Worm (Caenorhabditis elegans): ENCODE data around the gene cyp-25A1.
"Not testable (repeated sequence)": the region's sequence is repeated elsewhere in the genome, so short reads cannot be mapped to it uniquely, and the experiment has no call there.

cyp-25A1 gene

DNA sequence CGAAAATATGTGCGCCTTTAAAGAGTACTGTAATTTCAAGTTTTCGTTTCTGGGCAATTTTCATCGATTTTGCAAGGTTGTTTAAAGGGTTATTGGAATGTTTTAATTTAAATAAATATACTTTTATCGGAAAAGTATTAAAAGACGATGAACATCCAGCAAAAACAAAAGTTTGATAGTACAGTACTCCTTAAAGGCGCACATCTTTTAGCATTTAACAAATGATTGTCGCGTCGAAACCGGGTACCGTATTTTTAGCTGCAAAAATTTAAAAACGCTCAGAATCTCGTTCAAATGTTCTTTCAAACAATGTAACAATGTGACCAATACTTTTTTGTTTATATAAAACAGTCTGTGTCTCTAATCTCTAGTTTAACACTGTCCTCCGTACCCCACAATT is 7.9 kb downstream of the cyp-25A1 start, which contains the start of gene C36A4.11:
Gene C36A4.11 (plus strand): TSS at position 301 of the 400 bp plus-strand sequence.
- TF ChIP-seq lin-32 (GFP tag; optimal IDR thresholded peaks at IDR 0.05); elt-1 (tag; optimal IDR thresholded peaks at IDR 0.05; ENCODE audit: borderline replicate concordance, insufficient read depth); mab-5 (tag; optimal IDR thresholded peaks at IDR 0.05): not testable (repeated sequence)

DNA sequence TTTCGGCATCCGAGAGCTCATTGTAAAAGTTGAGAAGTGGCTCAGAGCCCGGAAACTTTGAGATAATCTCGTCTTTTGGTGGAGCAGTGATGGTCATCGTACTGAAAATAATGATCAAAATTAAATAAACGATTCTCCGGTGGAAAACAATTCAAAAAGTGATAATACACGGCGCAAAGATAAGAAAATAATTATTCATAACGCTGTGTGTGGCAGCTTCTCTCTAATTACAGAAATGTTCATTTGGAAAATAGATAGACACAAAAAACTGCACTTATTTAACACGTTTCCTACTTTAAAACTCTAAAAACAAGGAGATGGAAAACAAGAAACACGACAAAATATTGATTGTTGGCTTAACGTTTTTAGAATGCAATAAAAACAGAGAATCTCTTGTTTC is 11.1 kb downstream of the cyp-25A1 start, which contains the start of gene C36A4.4:
Gene C36A4.4 (minus strand): TSS at position 101 of the 400 bp plus-strand sequence.
- TF ChIP-seq ceh-83 (GFP tag; optimal IDR thresholded peaks at IDR 0.05); sptf-1 (tag; optimal IDR thresholded peaks at IDR 0.05); tbx-8 (GFP tag; optimal IDR thresholded peaks at IDR 0.05): not testable (repeated sequence)

DNA sequence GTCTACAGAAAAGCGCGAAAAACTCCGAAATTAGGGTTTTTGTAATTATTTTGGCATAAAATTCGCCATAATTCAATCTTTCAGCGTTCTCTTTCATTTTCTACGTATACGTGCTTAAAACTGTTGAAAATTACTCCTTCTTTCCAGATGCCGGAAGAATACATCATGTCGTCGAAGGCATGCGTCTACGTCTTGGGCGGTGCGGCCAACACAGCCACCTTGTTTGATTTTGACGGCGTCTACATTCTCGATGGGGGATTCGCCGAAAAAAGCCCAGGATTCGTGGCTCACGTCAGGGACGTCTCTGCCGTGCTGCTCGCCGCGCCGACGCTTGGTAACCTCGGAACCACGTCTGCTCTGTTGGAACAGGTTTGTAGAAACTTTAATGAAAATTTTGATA is 12.4 kb downstream of the cyp-25A1 start, which contains the start of gene maph-1.3:
Gene maph-1.3 (plus strand): TSS at position 148 of the 400 bp plus-strand sequence.
- TF ChIP-seq elt-1 (tag; optimal IDR thresholded peaks at IDR 0.05; ENCODE audit: borderline replicate concordance, insufficient read depth); ces-1 (GFP tag; optimal IDR thresholded peaks at IDR 0.05); ztf-11 (tag; optimal IDR thresholded peaks at IDR 0.05): not testable (repeated sequence)

DNA sequence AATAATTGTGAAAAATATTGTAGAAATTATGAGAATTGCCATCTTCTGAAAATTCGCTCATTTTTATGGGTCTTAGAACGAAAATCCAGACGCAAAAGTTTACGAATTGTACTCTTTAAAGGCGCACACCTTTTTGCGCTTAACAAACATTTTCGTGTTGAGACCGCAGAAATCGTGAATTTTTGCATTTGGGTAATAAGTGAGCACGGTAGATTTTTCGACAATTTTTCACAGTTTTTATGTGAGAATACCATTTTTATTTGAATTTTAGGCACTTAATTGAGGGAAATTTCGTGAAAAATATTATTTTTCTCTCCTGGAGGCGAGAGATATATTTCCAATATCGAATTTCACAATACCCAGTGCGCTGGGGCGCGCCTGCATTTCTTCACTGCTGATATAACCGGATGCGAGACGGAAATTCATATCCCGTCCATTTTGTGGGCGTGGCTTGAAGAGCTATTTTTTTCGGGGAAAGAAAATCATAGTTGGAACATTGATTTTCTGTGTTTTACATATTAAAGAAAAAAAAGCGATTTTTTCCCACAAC is 19.7 kb downstream of the cyp-25A1 start, which contains the start of gene cyp-25A4:
Gene cyp-25A4 (minus strand): TSS at position 51 of the 550 bp plus-strand sequence.
- TF ChIP-seq pha-4 (tag; optimal IDR thresholded peaks at IDR 0.05); nhr-12 (tag; optimal IDR thresholded peaks at IDR 0.05); unc-120 (tag; optimal IDR thresholded peaks at IDR 0.05; ENCODE audit: poor library complexity, severe bottlenecking): not testable (repeated sequence)

DNA sequence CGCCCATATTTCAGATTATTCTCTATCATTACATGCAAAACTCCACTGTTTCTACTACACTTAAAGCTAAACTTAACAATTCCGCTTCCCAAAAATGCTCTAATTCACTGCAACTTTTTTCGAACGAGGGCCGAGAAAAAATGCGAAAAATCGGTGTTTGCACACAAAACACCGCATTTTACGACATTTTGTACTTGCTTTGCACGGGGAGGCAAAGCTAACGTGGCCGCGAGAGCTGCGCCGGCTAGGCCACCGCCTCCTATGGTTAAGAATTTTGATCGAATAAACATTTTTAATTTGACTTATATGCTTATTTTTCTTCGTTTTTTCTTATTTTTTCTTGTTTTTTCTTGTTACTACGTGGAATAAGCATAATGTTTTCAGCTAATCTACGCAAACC is 22.5 kb downstream of the cyp-25A1 start:
- TF ChIP-seq lsy-2 (tag; optimal IDR thresholded peaks at IDR 0.05), result peak; percentile 52

DNA sequence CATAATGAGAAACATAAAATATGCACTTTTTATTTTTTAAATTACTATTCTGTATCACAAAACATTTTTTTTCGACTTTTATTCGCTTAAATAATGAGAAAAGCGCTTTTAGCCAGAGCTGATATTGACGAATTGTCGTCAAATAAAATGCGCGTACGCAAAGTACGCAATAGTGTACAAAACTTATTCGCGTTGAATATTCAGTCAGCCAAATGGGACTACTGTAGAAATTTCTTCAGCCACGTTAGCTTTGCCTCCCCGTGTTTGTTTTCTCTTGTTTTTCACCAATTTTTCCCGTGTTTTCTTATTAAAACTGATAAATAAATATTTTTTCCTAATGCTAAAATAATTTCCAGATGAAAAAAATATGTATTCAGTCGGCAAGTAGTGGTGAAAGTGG is 24.6 kb downstream of the cyp-25A1 start:
- TF ChIP-seq lsy-2 (tag; optimal IDR thresholded peaks at IDR 0.05), result peak; percentile 88

DNA sequence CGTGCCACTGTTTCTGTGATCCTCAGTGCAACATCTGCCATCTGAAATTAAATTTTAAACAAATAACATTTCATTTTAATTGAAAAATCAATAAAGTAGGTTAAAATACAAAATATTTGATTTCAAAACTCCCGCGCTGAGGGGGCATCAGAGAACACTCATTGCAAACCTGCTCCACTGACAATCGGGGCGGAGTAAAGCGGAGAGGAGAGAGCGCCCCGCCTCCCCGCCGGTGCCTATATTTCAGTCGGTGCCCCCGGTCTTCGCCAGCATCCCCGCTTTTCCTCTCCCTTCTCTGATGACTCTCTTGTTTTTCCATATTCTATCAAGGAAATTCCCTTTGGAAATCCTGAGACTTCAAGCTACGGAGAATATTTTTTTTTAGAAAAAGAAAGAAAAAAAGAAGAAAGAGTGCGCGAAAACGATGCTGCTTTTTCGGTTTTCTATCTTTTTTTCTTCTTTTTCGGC is 30.6 kb downstream of the cyp-25A1 start, which contains the start of gene brc-1:
Gene brc-1 (minus strand): TSS at position 51 of the 468 bp plus-strand sequence.
- TF ChIP-seq blmp-1 (tag; optimal IDR thresholded peaks at IDR 0.05) (no peak), unc-39 (tag; optimal IDR thresholded peaks at IDR 0.05) (no peak), nhr-28 (tag; optimal IDR thresholded peaks at IDR 0.05) (no peak), lin-13 (tag; optimal IDR thresholded peaks at IDR 0.05) (peak; percentile 50), nhr-2 (tag; optimal IDR thresholded peaks at IDR 0.05) (no peak), nhr-12 (tag; optimal IDR thresholded peaks at IDR 0.05) (no peak), hlh-1 (tag; optimal IDR thresholded peaks at IDR 0.05) (no peak), mep-1 (tag; optimal IDR thresholded peaks at IDR 0.05) (peak; percentile 83), bed-3 (GFP tag; optimal IDR thresholded peaks at IDR 0.05) (no peak), ceh-39 (tag; optimal IDR thresholded peaks at IDR 0.05) (no peak), sptf-1 (tag; optimal IDR thresholded peaks at IDR 0.05) (peak; percentile 71), ces-1 (GFP tag; optimal IDR thresholded peaks at IDR 0.05) (peak; percentile 65), unc-120 (tag; optimal IDR thresholded peaks at IDR 0.05; ENCODE audit: poor library complexity, severe bottlenecking) (peak; percentile 17), zip-8 (tag; optimal IDR thresholded peaks at IDR 0.05) (no peak), cnd-1 (tag; optimal IDR thresholded peaks at IDR 0.05) (peak; percentile 31), ceh-83 (GFP tag; optimal IDR thresholded peaks at IDR 0.05) (peak; percentile 12), nhr-237 (tag; optimal IDR thresholded peaks at IDR 0.05) (peak; percentile 92), pha-4 (tag; optimal IDR thresholded peaks at IDR 0.05) (peak; percentile 67), ham-2 (GFP tag; optimal IDR thresholded peaks at IDR 0.05) (peak; percentile 59), drap-1 (GFP tag; optimal IDR thresholded peaks at IDR 0.05) (peak; percentile 68), unc-62 (GFP tag; optimal IDR thresholded peaks at IDR 0.05) (peak; percentile 6), tbx-8 (GFP tag; optimal IDR thresholded peaks at IDR 0.05) (no peak), flh-1 (GFP tag; optimal IDR thresholded peaks at IDR 0.05) (no peak), elt-1 (tag; optimal IDR thresholded peaks at IDR 0.05; ENCODE audit: borderline replicate concordance, insufficient read depth) (no peak), elt-3 (tag; optimal IDR thresholded peaks at IDR 0.05) (no peak), snpc-4 (tag; optimal IDR thresholded peaks at IDR 0.05) (no peak), nhr-76 (tag; optimal IDR thresholded peaks at IDR 0.05) (no peak), sem-2 (GFP tag; optimal IDR thresholded peaks at IDR 0.05) (no peak), lin-32 (GFP tag; optimal IDR thresholded peaks at IDR 0.05) (peak; percentile 15), mls-2 (tag; optimal IDR thresholded peaks at IDR 0.05) (peak; percentile 48), ceh-43 (GFP tag; optimal IDR thresholded peaks at IDR 0.05) (no peak), lsy-2 (tag; optimal IDR thresholded peaks at IDR 0.05) (peak; percentile 90), mab-5 (tag; optimal IDR thresholded peaks at IDR 0.05) (no peak), ztf-11 (tag; optimal IDR thresholded peaks at IDR 0.05) (no peak), M03D4.4 (tag; optimal IDR thresholded peaks at IDR 0.05) (peak; percentile 12)
